Fruit fly (Drosophila melanogaster) whole organism, embryonic: Measurements from ENCODE around the gene Nak.

ENCODE experiments used
- Asciz ChIP-seq: fragments of 200-800 bp; sonication (Bioruptor generic); optimal IDR thresholded peaks from 2 replicates; lab custom pipeline; 2017; ENCODE audit warnings: missing biosample characterization, mild to moderate bottlenecking, missing genetic modification characterization, missing genetic modification reagents
- Atf-2 ChIP-seq: fragments of 200-800 bp; sonication (Bioruptor generic); optimal IDR thresholded peaks from 2 replicates; lab custom pipeline; 2016; ENCODE audit warnings: missing biosample characterization, missing genetic modification characterization
- Atf3 ChIP-seq: fragments of 200-800 bp; sonication (Bioruptor generic); optimal IDR thresholded peaks from 3 replicates; lab custom pipeline; 2016; ENCODE audit warnings: missing biosample characterization, missing genetic modification characterization
- Awh ChIP-seq: fragments of 200-800 bp; sonication (Bioruptor generic); IDR thresholded peaks from 2 replicates; pipeline ENCODE4, ENCODE4 v1.3.6; 2022; ENCODE audit warnings: missing biosample characterization, missing genetic modification characterization
- CG10209 ChIP-seq: fragments of 200-800 bp; sonication (Bioruptor generic); optimal IDR thresholded peaks from 3 replicates; lab custom pipeline; 2017; ENCODE audit warnings: missing biosample characterization, mild to moderate bottlenecking, missing genetic modification characterization, missing genetic modification reagents
- CG10462 ChIP-seq: fragments of 200-800 bp; sonication (Bioruptor generic); optimal IDR thresholded peaks from 2 replicates; lab custom pipeline; 2016; ENCODE audit warnings: missing biosample characterization, missing genetic modification characterization
- CG10959 ChIP-seq: fragments of 200-800 bp; sonication (Bioruptor generic); IDR thresholded peaks from 2 replicates; pipeline ENCODE4 v1.3.6; 2022; ENCODE audit warnings: missing biosample characterization, missing genetic modification characterization
- CG11085 ChIP-seq: fragments of 200-800 bp; sonication (Bioruptor generic); IDR thresholded peaks from 2 replicates; pipeline ENCODE4 v1.3.6; 2022; ENCODE audit warnings: missing biosample characterization, missing genetic modification characterization
- CG11696 ChIP-seq: fragments of 200-800 bp; sonication (Bioruptor generic); IDR thresholded peaks from 2 replicates; pipeline ENCODE4 v1.3.6; 2022; ENCODE audit warnings: missing biosample characterization, missing genetic modification characterization
- CG12155 ChIP-seq: fragments of 200-800 bp; sonication (Bioruptor generic); optimal IDR thresholded peaks from 3 replicates; lab custom pipeline; 2016; ENCODE audit warnings: missing biosample characterization, missing genetic modification characterization
- CG12744 ChIP-seq: fragments of 200-800 bp; sonication (Bioruptor generic); optimal IDR thresholded peaks from 2 replicates; lab custom pipeline; 2016; ENCODE audit warnings: missing biosample characterization, missing genetic modification characterization
- CG13775 ChIP-seq: fragments of 200-800 bp; sonication (Bioruptor generic); optimal IDR thresholded peaks from 3 replicates; lab custom pipeline; 2017; ENCODE audit warnings: missing biosample characterization, mild to moderate bottlenecking, missing genetic modification characterization
- CG14667 ChIP-seq: fragments of 200-800 bp; sonication (Bioruptor generic); IDR thresholded peaks from 2 replicates; pipeline ENCODE4 v1.3.6; 2022; ENCODE audit warnings: missing biosample characterization, missing genetic modification characterization
- CG16813 ChIP-seq: fragments of 200-800 bp; sonication (Bioruptor generic); IDR thresholded peaks from 3 replicates; pipeline ENCODE4 v1.3.6; 2022; ENCODE audit warnings: missing biosample characterization, missing genetic modification characterization; ENCODE audit not compliant: partially characterized antibody
- CG17568 ChIP-seq: fragments of 200-800 bp; sonication (Bioruptor generic); optimal IDR thresholded peaks from 2 replicates; lab custom pipeline; 2018; ENCODE audit warnings: missing biosample characterization, mild to moderate bottlenecking, missing genetic modification characterization, moderate library complexity
- CG18011 ChIP-seq: fragments of 200-800 bp; sonication (Bioruptor generic); optimal IDR thresholded peaks from 2 replicates; lab custom pipeline; 2017; ENCODE audit warnings: missing biosample characterization, missing genetic modification characterization, mild to moderate bottlenecking, moderate library complexity, missing genotype
- CG6254 ChIP-seq: fragments of 200-800 bp; sonication (Bioruptor generic); optimal IDR thresholded peaks from 3 replicates; lab custom pipeline; 2017; ENCODE audit warnings: mild to moderate bottlenecking, missing biosample characterization, missing genetic modification reagents, missing genetic modification characterization
- CG7357 ChIP-seq: fragments of 200-800 bp; sonication (Bioruptor generic); IDR thresholded peaks from 3 replicates; pipeline ENCODE4 v1.3.6; 2022; ENCODE audit warnings: missing biosample characterization, missing genetic modification characterization
- Dfd ChIP-seq, 2 experiments: fragments of >200 bp; optimal IDR thresholded peaks; 2 replicates each; lab custom pipeline; 2017; ENCODE audit warnings: missing biosample characterization in 2 of 2, missing genetic modification characterization in 2 of 2
- Dip3 ChIP-seq: fragments of 200-800 bp; sonication (Bioruptor generic); optimal IDR thresholded peaks from 3 replicates; lab custom pipeline; 2016; ENCODE audit warnings: missing biosample characterization, missing genetic modification characterization
- Dp ChIP-seq: fragments of 200-800 bp; sonication (Bioruptor generic); optimal IDR thresholded peaks from 2 replicates; lab custom pipeline; 2018; ENCODE audit warnings: missing biosample characterization, mild to moderate bottlenecking, missing genetic modification characterization, moderate library complexity
- Lim3 ChIP-seq: fragments of 200-800 bp; sonication (Bioruptor generic); IDR thresholded peaks from 2 replicates; pipeline ENCODE4 v1.3.6; 2022; ENCODE audit warnings: missing biosample characterization, missing genetic modification characterization
- Opbp ChIP-seq: fragments of 200-800 bp; sonication (Bioruptor generic); IDR thresholded peaks from 3 replicates; pipeline ENCODE4 v1.3.6; 2022; ENCODE audit warnings: missing biosample characterization, missing genetic modification characterization; ENCODE audit not compliant: partially characterized antibody
- Six4 ChIP-seq: fragments of 200-800 bp; sonication (Bioruptor generic); optimal IDR thresholded peaks from 2 replicates; lab custom pipeline; 2016; ENCODE audit warnings: missing biosample characterization, missing genetic modification characterization
- Stat92E ChIP-seq, 3 experiments: fragments of >200 bp in 2 of 3; fragments of 200-800 bp in 1 of 3; sonication (Bioruptor generic) in 1 of 3; optimal IDR thresholded peaks; 2 replicates each; lab custom pipeline; 2017 to 2019; ENCODE audit warnings: missing biosample characterization in 3 of 3, missing genetic modification characterization in 3 of 3, mild to moderate bottlenecking in 1 of 3, moderate library complexity in 1 of 3
- chif ChIP-seq, 2 experiments: fragments of 200-800 bp; sonication (Bioruptor generic); optimal IDR thresholded peaks; 3 replicates each; lab custom pipeline; 2016; ENCODE audit warnings: missing biosample characterization in 2 of 2, missing genetic modification characterization in 2 of 2
- corto ChIP-seq: fragments of 200-800 bp; sonication (Bioruptor generic); optimal IDR thresholded peaks from 2 replicates; lab custom pipeline; 2016; ENCODE audit warnings: missing biosample characterization, mild to moderate bottlenecking, missing genetic modification characterization, moderate library complexity
- dati ChIP-seq: fragments of 200-800 bp; sonication (Bioruptor generic); IDR thresholded peaks from 2 replicates; pipeline ENCODE4 v1.3.6; 2022; ENCODE audit warnings: missing biosample characterization, missing genetic modification characterization
- ems ChIP-seq: fragments of 200-800 bp; sonication (Bioruptor generic); optimal IDR thresholded peaks from 3 replicates; lab custom pipeline; 2016; ENCODE audit warnings: missing biosample characterization, missing genetic modification characterization
- eyg ChIP-seq: fragments of 200-800 bp; sonication (Bioruptor generic); optimal IDR thresholded peaks from 3 replicates; lab custom pipeline; 2016; ENCODE audit warnings: missing biosample characterization, missing genetic modification characterization
- ftz-f1 ChIP-seq: fragments of 200-800 bp; sonication (Bioruptor generic); optimal IDR thresholded peaks from 2 replicates; lab custom pipeline; 2016; ENCODE audit warnings: missing biosample characterization, missing genetic modification characterization
- gt ChIP-seq: fragments of 200-800 bp; sonication (Bioruptor generic); IDR thresholded peaks from 2 replicates; pipeline ENCODE4 v1.3.6; 2022; ENCODE audit warnings: missing biosample characterization, missing genetic modification characterization
- jigr1 ChIP-seq: fragments of 200-800 bp; sonication (Bioruptor generic); IDR thresholded peaks from 3 replicates; pipeline ENCODE4 v1.3.6; 2022; ENCODE audit warnings: missing biosample characterization, missing genetic modification characterization
- jumu ChIP-seq: fragments of 200-800 bp; sonication (Bioruptor generic); optimal IDR thresholded peaks from 3 replicates; lab custom pipeline; 2016; ENCODE audit warnings: missing biosample characterization, missing genetic modification characterization
- knrl ChIP-seq: fragments of 200-800 bp; sonication (Bioruptor generic); IDR thresholded peaks from 3 replicates; pipeline ENCODE4 v1.3.6; 2022; ENCODE audit warnings: missing biosample characterization, missing genetic modification characterization; ENCODE audit not compliant: partially characterized antibody
- lilli ChIP-seq: fragments of 200-800 bp; sonication (Bioruptor generic); optimal IDR thresholded peaks from 3 replicates; lab custom pipeline; 2016; ENCODE audit warnings: missing biosample characterization, missing genetic modification characterization
- lmd ChIP-seq: fragments of 200-800 bp; sonication (Bioruptor generic); IDR thresholded peaks from 2 replicates; pipeline ENCODE4 v1.3.6; 2022; ENCODE audit warnings: missing biosample characterization, missing genetic modification characterization
- lov ChIP-seq, 2 experiments: fragments of 200-800 bp in 1 of 2; fragments of >200 bp in 1 of 2; sonication (Bioruptor generic) in 1 of 2; IDR thresholded peaks in 1 of 2; optimal IDR thresholded peaks in 1 of 2; 2 replicates in 1 of 2; 3 replicates in 1 of 2; pipeline versions ENCODE4 v1.3.6 to Lab custom; 2017 to 2022; ENCODE audit warnings: missing biosample characterization in 1 of 2, missing genetic modification characterization in 1 of 2
- mld ChIP-seq: fragments of 200-800 bp; sonication (Bioruptor generic); IDR thresholded peaks from 3 replicates; pipeline ENCODE4 v1.3.6; 2022; ENCODE audit warnings: missing biosample characterization, missing genetic modification characterization; ENCODE audit not compliant: partially characterized antibody
- nmo ChIP-seq: fragments of 200-800 bp; sonication (Bioruptor generic); optimal IDR thresholded peaks from 2 replicates; lab custom pipeline; 2018; ENCODE audit warnings: missing biosample characterization, mild to moderate bottlenecking, missing genetic modification characterization, moderate library complexity
- nom ChIP-seq: fragments of 200-800 bp; sonication (Bioruptor generic); optimal IDR thresholded peaks from 2 replicates; lab custom pipeline; 2017; ENCODE audit warnings: missing biosample characterization, missing genetic modification characterization, mild to moderate bottlenecking, moderate library complexity, missing genetic modification reagents
- oc ChIP-seq: fragments of 200-800 bp; sonication (Bioruptor generic); optimal IDR thresholded peaks from 2 replicates; lab custom pipeline; 2018; ENCODE audit warnings: missing biosample characterization, mild to moderate bottlenecking, missing genetic modification characterization, moderate library complexity
- salm ChIP-seq: fragments of 200-800 bp; sonication (Bioruptor generic); optimal IDR thresholded peaks from 2 replicates; lab custom pipeline; 2018; ENCODE audit warnings: missing biosample characterization, mild to moderate bottlenecking, missing genetic modification characterization
- sim ChIP-seq: fragments of 200-800 bp; sonication (Bioruptor generic); IDR thresholded peaks from 2 replicates; pipeline ENCODE4 v1.3.6; 2022; ENCODE audit warnings: missing biosample characterization, missing genetic modification characterization
- stwl ChIP-seq: fragments of 200-800 bp; sonication (Bioruptor generic); optimal IDR thresholded peaks from 3 replicates; lab custom pipeline; 2018; ENCODE audit warnings: missing biosample characterization, mild to moderate bottlenecking, missing genetic modification characterization, moderate library complexity
- tll ChIP-seq, 2 experiments: fragments of 200-800 bp in 1 of 2; fragments of >200 bp in 1 of 2; sonication (Bioruptor generic) in 1 of 2; optimal IDR thresholded peaks; 2 replicates each; lab custom pipeline; 2017 to 2019; ENCODE audit warnings: missing biosample characterization in 2 of 2, missing genetic modification characterization in 2 of 2, mild to moderate bottlenecking in 1 of 2, moderate library complexity in 1 of 2
- vfl ChIP-seq: fragments of 200-800 bp; sonication (Bioruptor generic); optimal IDR thresholded peaks from 2 replicates; lab custom pipeline; 2016; ENCODE audit warnings: missing biosample characterization, missing genetic modification characterization
- wek ChIP-seq: fragments of 200-800 bp; sonication (Bioruptor generic); optimal IDR thresholded peaks from 3 replicates; lab custom pipeline; 2018; ENCODE audit warnings: missing biosample characterization, mild to moderate bottlenecking, missing genetic modification characterization, moderate library complexity

Nak gene

DNA sequence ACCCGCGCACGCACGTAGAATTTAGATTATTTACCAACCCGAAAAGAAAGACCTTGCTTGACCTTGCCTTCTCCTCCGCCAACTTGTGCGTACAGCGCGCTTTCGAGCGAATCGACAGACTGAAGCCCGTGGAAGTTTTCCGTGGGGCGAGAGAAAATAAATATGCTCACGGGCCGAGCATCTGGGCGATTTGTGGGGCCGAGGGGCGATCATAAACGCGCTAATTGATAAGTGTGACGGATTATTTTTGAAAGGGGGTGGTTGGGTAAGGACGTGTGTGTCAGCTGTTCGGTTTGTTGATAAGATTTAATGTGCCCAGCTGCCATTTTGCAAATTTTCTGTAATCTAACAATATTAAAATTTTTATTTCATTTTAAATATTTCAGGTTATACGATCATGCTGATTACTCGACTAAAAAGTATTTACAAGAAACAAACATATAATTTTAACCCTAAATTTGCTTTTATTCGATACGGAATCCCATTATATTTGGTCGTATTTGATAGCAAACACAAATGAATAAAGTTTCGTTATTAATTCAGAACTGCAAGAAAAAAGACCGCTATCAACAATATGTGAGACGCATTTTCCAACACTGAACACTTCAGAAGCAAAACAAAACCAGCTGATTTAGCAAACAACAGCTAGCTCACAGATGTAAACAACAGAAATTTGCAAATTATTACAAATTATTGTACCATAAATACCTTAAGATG lies 5.7 kb upstream of the Nak start, which contains the start of the genes L2HGDH and CG10431 (continued):
- peak; percentile 71 for TF ChIP-seq CG18011 (GFP tag; lab: Kevin White, UChicago)
- TF ChIP-seq CG10462 (GFP tag; lab: Kevin White, UChicago): peak; percentile 31
- TF ChIP-seq CG14667 (GFP tag; lab: Robert Waterston, UW): no peak
- TF ChIP-seq CG7357: no peak
- no peak for TF ChIP-seq Stat92E (GFP tag; optimal IDR thresholded peaks at IDR 0.05; lab: Kevin White, UChicago)
- TF ChIP-seq chif (GFP tag; optimal IDR thresholded peaks at IDR 0.05; lab: Kevin White, UChicago): peak in 1 of 2 experiments; percentile 31
- no peak for TF ChIP-seq dati
- TF ChIP-seq salm (tag; lab: Kevin White, UChicago): peak; percentile 28
- no peak for TF ChIP-seq mld (GFP tag; lab: Robert Waterston, UW)
- TF ChIP-seq Asciz (GFP tag; lab: Kevin White, UChicago): peak; percentile 20
- no peak for TF ChIP-seq jigr1 (GFP tag; lab: Robert Waterston, UW)
- peak; percentile 30 for TF ChIP-seq CG10209
- TF ChIP-seq jumu: peak; percentile 1
- TF ChIP-seq CG13775 (GFP tag; lab: Kevin White, UChicago): peak; percentile 63
- no peak for TF ChIP-seq Awh (GFP tag; lab: Robert Waterston, UW)
- peak; percentile 14; the same call in 1 of the 2 replicates for TF ChIP-seq sim (GFP tag; lab: Robert Waterston, UW)
- TF ChIP-seq Dp (GFP tag; lab: Kevin White, UChicago): peak; percentile 44
- peak; percentile 30 for TF ChIP-seq nom (GFP tag; lab: Kevin White, UChicago)
- peak in 1 of 2 experiments; percentile 13 for TF ChIP-seq tll (GFP tag; optimal IDR thresholded peaks at IDR 0.05; lab: Kevin White, UChicago)
- no peak for TF ChIP-seq vfl (GFP tag; lab: Kevin White, UChicago)
- TF ChIP-seq CG16813: no peak; the same call in 2 of the 3 replicates
- TF ChIP-seq corto (GFP tag; lab: Kevin White, UChicago): no peak
- TF ChIP-seq eyg: no peak
- TF ChIP-seq CG10959 (GFP tag; lab: Robert Waterston, UW): no peak
- peak; percentile 84 for TF ChIP-seq stwl (tag; lab: Kevin White, UChicago)
- no peak for TF ChIP-seq CG11696 (GFP tag; lab: Robert Waterston, UW)
- TF ChIP-seq Lim3 (GFP tag; lab: Robert Waterston, UW): no peak
- TF ChIP-seq Opbp: no peak
- no peak for TF ChIP-seq Atf3 (GFP tag; lab: Kevin White, UChicago)
- TF ChIP-seq ems (GFP tag; lab: Kevin White, UChicago): peak; percentile 25
- peak; percentile 78 for TF ChIP-seq nmo
- TF ChIP-seq Atf-2 (GFP tag; lab: Kevin White, UChicago): no peak
- peak; percentile 95 for TF ChIP-seq ftz-f1 (GFP tag; lab: Kevin White, UChicago)
- TF ChIP-seq oc (tag; lab: Kevin White, UChicago): peak; percentile 60
- TF ChIP-seq CG12744: no peak
- no peak for TF ChIP-seq CG17568 (GFP tag; lab: Kevin White, UChicago)
- no peak for TF ChIP-seq lov (optimal IDR thresholded peaks at IDR 0.05; lab: Kevin White, UChicago)
- no peak for TF ChIP-seq lov (GFP tag; IDR thresholded peaks at IDR 0.05; lab: Robert Waterston, UW)
- TF ChIP-seq CG6254 (GFP tag; lab: Kevin White, UChicago): peak; percentile 34
- peak; percentile 9 for TF ChIP-seq Six4 (GFP tag; lab: Kevin White, UChicago)
- 0 out of 2 replicates have a peak, but pooled peaks have one; percentile 21 for TF ChIP-seq lmd (GFP tag; lab: Robert Waterston, UW)
- no peak for TF ChIP-seq Dfd (GFP tag; optimal IDR thresholded peaks at IDR 0.05; lab: Kevin White, UChicago)
- TF ChIP-seq CG12155 (GFP tag; lab: Kevin White, UChicago): peak; percentile 33
- no peak for TF ChIP-seq gt (GFP tag; lab: Robert Waterston, UW)
- TF ChIP-seq lilli (GFP tag; lab: Kevin White, UChicago): peak; percentile 67
- no peak for TF ChIP-seq Dip3 (GFP tag; lab: Kevin White, UChicago)
- TF ChIP-seq wek (GFP tag; lab: Kevin White, UChicago): peak; percentile 3
- TF ChIP-seq knrl: peak; percentile 44; the same call in 1 of the 3 replicates
- no peak for TF ChIP-seq CG11085 (GFP tag; lab: Robert Waterston, UW)
